Worm (Caenorhabditis elegans): ENCODE measurements around the gene srg-33.
"Not testable (repeated sequence)": the region's sequence is repeated elsewhere in the genome, so short reads cannot be mapped to it uniquely, and the experiment has no call there.

DNA sequence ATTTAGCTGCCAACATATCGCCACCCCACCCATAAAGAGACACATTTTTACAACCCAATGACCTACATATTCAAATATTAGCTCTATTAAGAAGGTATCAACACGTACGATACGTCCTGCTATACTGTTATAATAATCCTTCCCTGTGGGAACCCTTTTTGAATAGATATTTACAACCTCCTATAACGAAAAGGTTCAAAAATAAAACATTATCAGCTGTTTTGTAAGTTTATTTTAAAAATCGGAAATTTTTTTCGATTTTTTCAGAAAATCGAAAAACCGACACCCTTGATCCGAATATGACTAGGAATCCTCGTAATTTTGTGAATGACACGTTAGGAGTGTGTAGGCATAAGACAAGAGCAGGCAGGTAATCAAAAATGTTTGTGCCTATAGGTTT lies 49.1 kb downstream of the srg-33 start, which contains the start of gene C08D8.7:
- TF ChIP-seq T22C8.4, ztf-29 (GFP tag; IDR thresholded peaks at IDR 0.05): not testable (repeated sequence)
